Worm (Caenorhabditis elegans): ENCODE data around the gene unc-85.

DNA sequence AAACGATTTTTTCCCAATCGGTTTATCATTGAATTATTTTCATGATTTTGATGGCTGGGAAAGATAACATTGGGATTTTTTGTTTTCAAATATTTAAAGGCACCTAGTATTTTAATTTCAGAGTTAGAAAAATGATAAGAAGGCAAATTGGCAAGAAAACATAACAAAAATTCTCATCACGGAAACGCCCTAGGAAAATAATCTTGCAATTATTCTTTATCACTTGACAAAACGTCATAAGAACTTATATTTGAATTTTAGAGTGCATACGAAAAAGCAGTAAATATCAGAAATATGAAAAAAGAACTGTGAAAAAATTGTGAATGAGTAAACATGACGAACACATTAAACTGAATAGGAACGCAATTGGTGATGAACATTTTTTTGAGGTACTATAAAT lies 44.5 kb upstream of the unc-85 start:
- no peak for TF ChIP-seq Y53G8AR.9 (GFP tag; conservative IDR thresholded peaks at IDR 0.05)
- TF ChIP-seq C17E4.6 (GFP tag; IDR thresholded peaks at IDR 0.05): no peak
